Worm (Caenorhabditis elegans): ENCODE data around the gene K11H12.1.

- no peak for TF ChIP-seq B0310.2 (tag; optimal IDR thresholded peaks at IDR 0.05)
- no peak for TF ChIP-seq flt-1 (GFP tag; IDR thresholded peaks at IDR 0.05)
- TF ChIP-seq ama-1 (optimal IDR thresholded peaks at IDR 0.05), result no peak
- no peak for TF ChIP-seq hmg-4 (GFP tag; optimal IDR thresholded peaks at IDR 0.05)
- TF ChIP-seq tbx-11 (GFP tag; IDR thresholded peaks at IDR 0.05), result no peak
- no peak for TF ChIP-seq sea-1 (GFP tag; conservative IDR thresholded peaks at IDR 0.05)
Observed at ce11 chrIV:633565-633964, 19.7 kb downstream of the K11H12.1 start.

Data from whole organism, early embryonic.